Worm (Caenorhabditis elegans) whole organism, young adult: ENCODE data around the gene Y42A5A.5.

Experiments used
- B0019.2 ChIP-seq: fragments of 200-800 bp; sonication (Bioruptor generic); conservative IDR thresholded peaks from 2 replicates; pipeline ENCODE4 v1.3.6; 2022; ENCODE audit warnings: missing genetic modification reagents, missing genetic modification characterization, missing compliant biosample characterization
- B0336.3 ChIP-seq: fragments of 200-800 bp; sonication (Bioruptor generic); IDR thresholded peaks from 2 replicates; pipeline ENCODE4 v1.3.6; 2022; ENCODE audit warnings: missing genetic modification characterization, missing compliant biosample characterization
- C06A6.2 ChIP-seq: fragments of 200-800 bp; sonication (Bioruptor generic); conservative IDR thresholded peaks from 2 replicates; pipeline ENCODE4 v1.3.6; 2022; ENCODE audit warnings: missing genetic modification characterization, missing compliant biosample characterization
- F10E7.11 ChIP-seq: sonication (generic microtip); optimal IDR thresholded peaks from 2 replicates; lab custom pipeline; 2017; ENCODE audit warnings: mild to moderate bottlenecking, missing genetic modification characterization, moderate library complexity, missing compliant biosample characterization
- F23B12.7 ChIP-seq: sonication (generic microtip); optimal IDR thresholded peaks from 2 replicates; lab custom pipeline; 2017; ENCODE audit warnings: missing genetic modification characterization, mild to moderate bottlenecking, missing compliant biosample characterization, antibody characterized with exemption, moderate library complexity; ENCODE audit not compliant: insufficient read depth
- F37B4.10 ChIP-seq: fragments of 200-800 bp; sonication (Bioruptor generic); IDR thresholded peaks from 2 replicates; pipeline ENCODE4 v1.3.6; 2022; ENCODE audit warnings: missing genetic modification characterization, missing compliant biosample characterization
- F49E8.2 ChIP-seq: sonication (generic microtip); optimal IDR thresholded peaks from 3 replicates; lab custom pipeline; 2017; ENCODE audit warnings: missing genetic modification characterization, mild to moderate bottlenecking, missing compliant biosample characterization, antibody characterized with exemption, moderate library complexity; ENCODE audit not compliant: insufficient read depth
- F52B5.7 ChIP-seq: sonication (generic microtip); optimal IDR thresholded peaks from 2 replicates; lab custom pipeline; 2016; ENCODE audit warnings: mild to moderate bottlenecking, missing genetic modification characterization, missing compliant biosample characterization
- K11D2.4 ChIP-seq: fragments of 200-800 bp; sonication (Bioruptor generic); IDR thresholded peaks from 2 replicates; pipeline ENCODE4 v1.3.6; 2022; ENCODE audit warnings: missing genetic modification reagents, missing genetic modification characterization, missing compliant biosample characterization
- K12H6.12 ChIP-seq: fragments of 200-800 bp; sonication (Bioruptor generic); optimal IDR thresholded peaks from 2 replicates; lab custom pipeline; 2018; ENCODE audit warnings: mild to moderate bottlenecking, missing genetic modification characterization, missing compliant biosample characterization
- T26A5.8 ChIP-seq: sonication (generic microtip); optimal IDR thresholded peaks from 2 replicates; lab custom pipeline; 2016; ENCODE audit warnings: missing genetic modification characterization, missing compliant biosample characterization
- Y67H2A.10 ChIP-seq: fragments of 200-800 bp; sonication (Bioruptor generic); conservative IDR thresholded peaks from 2 replicates; pipeline ENCODE4 v1.3.6; 2022; ENCODE audit warnings: missing genetic modification reagents, missing genetic modification characterization, missing compliant biosample characterization
- Y79H2A.3 ChIP-seq: fragments of 200-800 bp; sonication (Bioruptor generic); conservative IDR thresholded peaks from 2 replicates; pipeline ENCODE4 v1.3.6; 2022; ENCODE audit warnings: missing genetic modification reagents, missing genetic modification characterization, missing compliant biosample characterization
- athp-1 ChIP-seq: sonication (generic microtip); optimal IDR thresholded peaks from 2 replicates; lab custom pipeline; 2017; ENCODE audit warnings: mild to moderate bottlenecking, missing genetic modification characterization, missing compliant biosample characterization
- attf-3 ChIP-seq: fragments of 200-800 bp; sonication (Bioruptor generic); conservative IDR thresholded peaks from 2 replicates; pipeline ENCODE4 v1.3.6; 2022; ENCODE audit warnings: missing genetic modification reagents, missing genetic modification characterization, missing compliant biosample characterization
- bed-2 ChIP-seq: fragments of 200-800 bp; sonication (Bioruptor generic); IDR thresholded peaks from 2 replicates; pipeline ENCODE4 v1.3.6; 2022; ENCODE audit warnings: missing genetic modification reagents, missing genetic modification characterization, missing compliant biosample characterization
- ccch-3 ChIP-seq: fragments of 200-800 bp; sonication (Bioruptor generic); optimal IDR thresholded peaks from 2 replicates; lab custom pipeline; 2018; ENCODE audit warnings: mild to moderate bottlenecking, missing genetic modification characterization, missing compliant biosample characterization
- cebp-2 ChIP-seq: fragments of 200-800 bp; sonication (Bioruptor generic); IDR thresholded peaks from 2 replicates; pipeline ENCODE4 v1.3.6; 2022; ENCODE audit warnings: missing genetic modification characterization, missing compliant biosample characterization
- ceh-79 ChIP-seq: sonication (generic microtip); optimal IDR thresholded peaks from 2 replicates; lab custom pipeline; 2017; ENCODE audit warnings: mild to moderate bottlenecking, missing genetic modification characterization, missing compliant biosample characterization
- dox-1 ChIP-seq: fragments of 200-800 bp; sonication (Bioruptor generic); IDR thresholded peaks from 2 replicates; pipeline ENCODE4 v1.3.6; 2022; ENCODE audit warnings: missing genetic modification reagents, missing genetic modification characterization, missing compliant biosample characterization
- dpff-1 ChIP-seq: sonication (generic microtip); optimal IDR thresholded peaks from 2 replicates; lab custom pipeline; 2017; ENCODE audit warnings: mild to moderate bottlenecking, missing genetic modification characterization, missing compliant biosample characterization
- dpl-1 ChIP-seq: fragments of 150-350 bp; optimal IDR thresholded peaks from 2 replicates; lab custom pipeline; 2014; ENCODE audit warnings: missing biosample characterization, missing genetic modification reagents, missing genetic modification characterization
- efl-1 ChIP-seq: fragments of 150-350 bp; optimal IDR thresholded peaks from 2 replicates; lab custom pipeline; 2014; ENCODE audit warnings: missing biosample characterization, missing genetic modification reagents, missing genetic modification characterization
- egl-44 ChIP-seq: fragments of 200-800 bp; sonication (Bioruptor generic); IDR thresholded peaks from 2 replicates; pipeline ENCODE4 v1.3.6; 2022; ENCODE audit warnings: missing genetic modification reagents, missing genetic modification characterization, missing compliant biosample characterization
- ekl-4 ChIP-seq: fragments of 200-800 bp; sonication (Bioruptor generic); IDR thresholded peaks from 2 replicates; pipeline ENCODE4 v1.3.6; 2022; ENCODE audit warnings: missing genetic modification reagents, missing genetic modification characterization, missing compliant biosample characterization
- hmg-1.2 ChIP-seq: fragments of 200-800 bp; sonication (Bioruptor generic); IDR thresholded peaks from 2 replicates; pipeline ENCODE4 v1.3.6; 2022; ENCODE audit warnings: missing genetic modification reagents, missing genetic modification characterization, missing compliant biosample characterization
- hmg-20 ChIP-seq: fragments of 200-800 bp; sonication (Bioruptor generic); IDR thresholded peaks from 2 replicates; pipeline ENCODE4 v1.3.6; 2022; ENCODE audit warnings: missing genetic modification reagents, missing genetic modification characterization, missing compliant biosample characterization
- let-526 ChIP-seq: fragments of 200-800 bp; sonication (Bioruptor generic); IDR thresholded peaks from 2 replicates; pipeline ENCODE4 v1.3.6; 2022; ENCODE audit warnings: missing genetic modification reagents, missing genetic modification characterization, missing compliant biosample characterization
- let-607 ChIP-seq, 2 experiments: fragments of 200-800 bp in 1 of 2; sonication (Bioruptor generic) in 1 of 2; sonication (generic microtip) in 1 of 2; optimal IDR thresholded peaks; 2 replicates each; lab custom pipeline; 2016 to 2018; ENCODE audit warnings: mild to moderate bottlenecking in 2 of 2, missing compliant biosample characterization in 2 of 2, missing genetic modification characterization in 2 of 2, moderate library complexity in 2 of 2, missing genotype in 1 of 2
- lin-26 ChIP-seq: fragments of 200-800 bp; sonication (Bioruptor generic); IDR thresholded peaks from 2 replicates; pipeline ENCODE4 v1.3.6; 2022; ENCODE audit warnings: missing genetic modification reagents, missing genetic modification characterization, missing compliant biosample characterization
- lin-35 ChIP-seq, 3 experiments: fragments of 150-350 bp in 2 of 3; sonication (generic microtip) in 1 of 3; optimal IDR thresholded peaks; 2 replicates each; lab custom pipeline; 2014 to 2018; ENCODE audit warnings: missing biosample characterization in 3 of 3, missing genetic modification characterization in 3 of 3, missing genetic modification reagents in 3 of 3
- lin-54 ChIP-seq: fragments of 200-800 bp; sonication (Bioruptor generic); optimal IDR thresholded peaks from 2 replicates; lab custom pipeline; 2018; ENCODE audit warnings: mild to moderate bottlenecking, missing genetic modification characterization, missing compliant biosample characterization
- lsl-1 ChIP-seq: fragments of 200-800 bp; sonication (Bioruptor generic); optimal IDR thresholded peaks from 2 replicates; lab custom pipeline; 2018; ENCODE audit warnings: mild to moderate bottlenecking, missing genetic modification characterization, moderate library complexity, missing compliant biosample characterization
- madf-3 ChIP-seq: fragments of 200-800 bp; sonication (Bioruptor generic); IDR thresholded peaks from 2 replicates; pipeline ENCODE4 v1.3.6; 2022; ENCODE audit warnings: missing genetic modification reagents, missing genetic modification characterization, missing compliant biosample characterization
- madf-6 ChIP-seq: fragments of 200-800 bp; sonication (Bioruptor generic); IDR thresholded peaks from 2 replicates; pipeline ENCODE4 v1.3.6; 2022; ENCODE audit warnings: missing genetic modification reagents, missing genetic modification characterization, missing compliant biosample characterization
- mcd-1 ChIP-seq: fragments of 200-800 bp; sonication (Bioruptor generic); IDR thresholded peaks from 2 replicates; pipeline ENCODE4 v1.3.6; 2022; ENCODE audit warnings: missing genetic modification reagents, missing genetic modification characterization, missing compliant biosample characterization
- mes-4 ChIP-seq: sonication (generic microtip); optimal IDR thresholded peaks from 2 replicates; lab custom pipeline; 2016; ENCODE audit warnings: missing genotype, missing genetic modification characterization, missing compliant biosample characterization
- nfya-1 ChIP-seq: sonication (generic microtip); optimal IDR thresholded peaks from 2 replicates; lab custom pipeline; 2017; ENCODE audit warnings: antibody characterized with exemption, missing compliant biosample characterization, missing genetic modification characterization, borderline replicate concordance; ENCODE audit not compliant: insufficient read depth
- nfyb-1 ChIP-seq: fragments of 200-800 bp; sonication (Bioruptor generic); IDR thresholded peaks from 2 replicates; pipeline ENCODE4 v1.3.6; 2022; ENCODE audit warnings: missing genetic modification reagents, missing genetic modification characterization, missing compliant biosample characterization
- nhr-179 ChIP-seq: sonication (generic microtip); optimal IDR thresholded peaks from 2 replicates; lab custom pipeline; 2016; ENCODE audit warnings: mild to moderate bottlenecking, missing genetic modification characterization, missing compliant biosample characterization
- nhr-90 ChIP-seq: sonication (generic microtip); optimal IDR thresholded peaks from 2 replicates; lab custom pipeline; 2016; ENCODE audit warnings: missing genotype, mild to moderate bottlenecking, missing genetic modification characterization, missing compliant biosample characterization
- sdz-38 ChIP-seq: sonication (generic microtip); optimal IDR thresholded peaks from 2 replicates; lab custom pipeline; 2016; ENCODE audit warnings: missing genotype, missing genetic modification characterization, missing compliant biosample characterization
- snpc-1.3 ChIP-seq: sonication (generic microtip); optimal IDR thresholded peaks from 2 replicates; lab custom pipeline; 2017; ENCODE audit warnings: missing genetic modification characterization, mild to moderate bottlenecking, missing compliant biosample characterization, antibody characterized with exemption, moderate library complexity, missing genotype, missing genetic modification reagents; ENCODE audit not compliant: insufficient read depth
- snpc-4 ChIP-seq, 5 experiments: fragments of 150-350 bp in 1 of 5; sonication (generic microtip) in 4 of 5; optimal IDR thresholded peaks; 2 replicates each; lab custom pipeline; 2014 to 2018; ENCODE audit warnings: missing genetic modification characterization in 5 of 5, missing biosample characterization in 3 of 5, antibody characterized with exemption in 2 of 5, mild to moderate bottlenecking in 2 of 5, missing compliant biosample characterization in 2 of 5, missing genotype in 2 of 5, moderate library complexity in 2 of 5, missing genetic modification reagents in 1 of 5
- xnd-1 ChIP-seq: sonication (generic microtip); optimal IDR thresholded peaks from 2 replicates; lab custom pipeline; 2016; ENCODE audit warnings: missing genotype, missing genetic modification reagents, missing genetic modification characterization, missing compliant biosample characterization
- ztf-22 ChIP-seq: fragments of 200-800 bp; sonication (Bioruptor generic); optimal IDR thresholded peaks from 2 replicates; lab custom pipeline; 2018; ENCODE audit warnings: mild to moderate bottlenecking, missing genetic modification characterization, moderate library complexity, missing compliant biosample characterization
- ztf-28 ChIP-seq: fragments of 200-800 bp; sonication (Bioruptor generic); IDR thresholded peaks from 2 replicates; pipeline ENCODE4 v1.3.6; 2022; ENCODE audit warnings: missing genetic modification reagents, missing genetic modification characterization, missing compliant biosample characterization

Gene Y42A5A.5

DNA sequence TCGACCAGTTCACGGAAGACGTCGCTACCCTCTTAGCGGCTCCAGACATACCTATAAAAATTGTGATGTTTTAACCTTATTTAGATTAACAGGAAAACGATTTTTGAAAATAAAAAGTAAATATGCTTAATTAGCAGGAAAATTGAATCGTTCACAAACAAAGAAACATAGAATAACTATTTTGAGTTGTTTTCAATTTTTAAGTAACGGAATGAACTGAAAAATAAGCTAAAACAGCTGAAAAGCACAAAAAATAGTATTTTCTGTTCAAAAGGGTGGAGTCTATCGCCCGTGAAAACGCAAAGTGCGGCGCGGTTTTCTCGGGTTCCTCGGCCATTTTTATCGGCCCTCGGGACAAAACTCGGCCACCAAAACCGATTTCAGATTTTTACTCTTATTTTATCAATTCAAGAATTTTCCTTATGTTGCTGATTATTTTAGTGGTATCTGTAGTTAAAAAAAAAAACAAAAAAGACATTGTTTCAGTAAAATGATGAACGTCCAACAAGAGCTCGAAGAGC, 14.3 kb upstream of the Y42A5A.5 start, which contains the start of the genes atp-5 and lmtr-3 (continued):
- TF ChIP-seq lsl-1 (GFP tag; lab: Kevin White, UChicago) (peak; percentile 51), Y79H2A.3 (peak; percentile 74; the same call in 1 of the 2 replicates), F10E7.11 (tag; lab: Kevin White, UChicago) (no peak), T26A5.8 (tag; lab: Kevin White, UChicago) (no peak), mcd-1 (GFP tag; lab: Robert Waterston, UW) (peak; percentile 64), F37B4.10 (no peak), nhr-179 (tag; lab: Kevin White, UChicago) (no peak), hmg-20 (GFP tag; lab: Robert Waterston, UW) (0 out of 2 replicates have a peak, but pooled peaks have one; percentile 28), K12H6.12 (tag; lab: Kevin White, UChicago) (no peak), nhr-90 (no peak), ztf-28 (GFP tag; lab: Robert Waterston, UW) (peak; percentile 88), sdz-38 (tag; lab: Kevin White, UChicago) (no peak), mes-4 (tag; lab: Kevin White, UChicago) (no peak), nfya-1 (no peak), K11D2.4 (GFP tag; lab: Robert Waterston, UW) (peak; percentile 63; the same call in 1 of the 2 replicates), Y67H2A.10 (GFP tag; lab: Robert Waterston, UW) (peak; percentile 76), ceh-79 (tag; lab: Kevin White, UChicago) (no peak), let-607 (tag; optimal IDR thresholded peaks at IDR 0.05; lab: Kevin White, UChicago) (no peak), let-526 (peak; percentile 91), C06A6.2 (0 out of 2 replicates have a peak, but pooled peaks have one; percentile 22), bed-2 (GFP tag; lab: Robert Waterston, UW) (peak; percentile 94), cebp-2 (GFP tag; lab: Robert Waterston, UW) (no peak), lin-54 (GFP tag; lab: Kevin White, UChicago) (peak; percentile 67), egl-44 (GFP tag; lab: Robert Waterston, UW) (no peak), F23B12.7 (tag; lab: Kevin White, UChicago) (peak; percentile 34), F52B5.7 (tag; lab: Kevin White, UChicago) (no peak), efl-1 (GFP tag; lab: Kevin White, UChicago) (peak; percentile 37), ekl-4 (GFP tag; lab: Robert Waterston, UW) (no peak), dpff-1 (tag; lab: Kevin White, UChicago) (no peak), madf-3 (GFP tag; lab: Robert Waterston, UW) (0 out of 2 replicates have a peak, but pooled peaks have one; percentile 58), madf-6 (peak; percentile 58; the same call in 1 of the 2 replicates), nfyb-1 (GFP tag; lab: Robert Waterston, UW) (no peak), dpl-1 (GFP tag; lab: Kevin White, UChicago) (no peak), ztf-22 (GFP tag; lab: Kevin White, UChicago) (no peak), attf-3 (GFP tag; lab: Robert Waterston, UW) (peak; percentile 63; the same call in 1 of the 2 replicates), B0336.3 (no peak), ccch-3 (GFP tag; lab: Kevin White, UChicago) (peak; percentile 23), snpc-4 (GFP tag; optimal IDR thresholded peaks at IDR 0.05; lab: Kevin White, UChicago) (peak; percentile 29), snpc-4 (tag; optimal IDR thresholded peaks at IDR 0.05; lab: Kevin White, UChicago) (peak; percentile 7 to 62 (median 49)), hmg-1.2 (GFP tag; lab: Robert Waterston, UW) (no peak; the same call in 1 of the 2 replicates), F49E8.2 (peak; percentile 0), lin-26 (peak; percentile 33; the same call in 1 of the 2 replicates), snpc-1.3 (tag; lab: Kevin White, UChicago) (peak; percentile 68), lin-35 (GFP tag; optimal IDR thresholded peaks at IDR 0.05; lab: Kevin White, UChicago) (peak in 1 of 3 experiments; percentile 24), dox-1 (GFP tag; lab: Robert Waterston, UW) (peak; percentile 93), B0019.2 (peak; percentile 76), athp-1 (tag; lab: Kevin White, UChicago) (peak; percentile 47), xnd-1 (tag; lab: Kevin White, UChicago) (no peak)
